Worm (Caenorhabditis elegans) whole organism, early embryonic: ENCODE measurements around the gene ZK1248.20.
A peak's percentile ranks its signal among the peaks of the same experiment; 100 is the strongest.

Experiments used
- B0310.2 ChIP-seq: sonication (generic microtip); optimal IDR thresholded peaks from 2 replicates; lab custom pipeline; 2016; ENCODE audit warnings: mild to moderate bottlenecking, missing genetic modification characterization, missing compliant biosample characterization
- F13C5.2 ChIP-seq: sonication (generic microtip); optimal IDR thresholded peaks from 2 replicates; lab custom pipeline; 2017; ENCODE audit warnings: mild to moderate bottlenecking, missing genetic modification characterization, inconsistent platforms, missing compliant biosample characterization
- aly-1 ChIP-seq: sonication (generic microtip); optimal IDR thresholded peaks from 2 replicates; lab custom pipeline; 2016; ENCODE audit warnings: missing genetic modification characterization, missing compliant biosample characterization
- ama-1 ChIP-seq: fragments of 150-350 bp; optimal IDR thresholded peaks from 2 replicates; lab custom pipeline; 2014
- ceh-13 ChIP-seq: fragments of 200-800 bp; sonication (Bioruptor generic); optimal IDR thresholded peaks from 2 replicates; lab custom pipeline; 2018; ENCODE audit warnings: mild to moderate bottlenecking, missing genetic modification characterization, missing compliant biosample characterization
- ceh-36 ChIP-seq: sonication (generic microtip); optimal IDR thresholded peaks from 2 replicates; lab custom pipeline; 2016; ENCODE audit warnings: missing genetic modification characterization, inconsistent platforms, missing compliant biosample characterization
- ets-7 ChIP-seq: sonication (generic microtip); optimal IDR thresholded peaks from 2 replicates; lab custom pipeline; 2016; ENCODE audit warnings: missing genotype, missing genetic modification characterization, missing compliant biosample characterization
- flt-1 ChIP-seq: fragments of 200-800 bp; sonication (Bioruptor generic); IDR thresholded peaks from 2 replicates; pipeline ENCODE4 v1.3.6; 2022; ENCODE audit warnings: missing genetic modification characterization, missing compliant biosample characterization
- hmbx-1 ChIP-seq: sonication (generic microtip); optimal IDR thresholded peaks from 2 replicates; lab custom pipeline; 2016; ENCODE audit warnings: mild to moderate bottlenecking, missing genetic modification characterization, missing compliant biosample characterization
- hmg-4 ChIP-seq: fragments of 200-800 bp; sonication (Bioruptor generic); optimal IDR thresholded peaks from 2 replicates; lab custom pipeline; 2018; ENCODE audit warnings: mild to moderate bottlenecking, missing genetic modification characterization, missing compliant biosample characterization
- hnd-1 ChIP-seq: sonication (generic microtip); optimal IDR thresholded peaks from 2 replicates; lab custom pipeline; 2016; ENCODE audit warnings: missing genetic modification characterization, missing compliant biosample characterization
- pes-1 ChIP-seq: fragments of 200-800 bp; sonication (Bioruptor generic); IDR thresholded peaks from 2 replicates; pipeline ENCODE4 v1.3.6; 2022; ENCODE audit warnings: missing genetic modification reagents, missing genetic modification characterization, missing compliant biosample characterization
- scrt-1 ChIP-seq: fragments of 200-800 bp; sonication (Bioruptor generic); IDR thresholded peaks from 2 replicates; pipeline ENCODE4 v1.3.6; 2022; ENCODE audit warnings: missing genetic modification characterization, missing compliant biosample characterization
- sea-1 ChIP-seq: fragments of 200-800 bp; sonication (Bioruptor generic); conservative IDR thresholded peaks from 2 replicates; pipeline ENCODE4 v1.3.6; 2022; ENCODE audit warnings: missing genetic modification characterization, missing compliant biosample characterization
- tbx-11 ChIP-seq: fragments of 200-800 bp; sonication (Bioruptor generic); IDR thresholded peaks from 2 replicates; pipeline ENCODE4 v1.3.6; 2022; ENCODE audit warnings: missing genetic modification characterization, missing compliant biosample characterization
- tbx-37 ChIP-seq: fragments of 200-800 bp; sonication (Bioruptor generic); conservative IDR thresholded peaks from 2 replicates; pipeline ENCODE4 v1.3.6; 2022; ENCODE audit warnings: missing genetic modification reagents, missing genetic modification characterization, missing compliant biosample characterization
- tra-4 ChIP-seq: sonication (generic microtip); optimal IDR thresholded peaks from 2 replicates; lab custom pipeline; 2017; ENCODE audit warnings: missing genetic modification characterization, missing compliant biosample characterization

ZK1248.20 gene

ce11 chrII:5841053-5841547 is 24.7 kb downstream of the ZK1248.20 start, which contains the start of gene lec-5:
Gene lec-5, minus strand, starts transcription at chrII:5841103.
- no peak for TF ChIP-seq hmbx-1 (tag; lab: Kevin White, UChicago)
- no peak for TF ChIP-seq aly-1 (tag; lab: Kevin White, UChicago)
- no peak for TF ChIP-seq tra-4 (tag; lab: Kevin White, UChicago)
- TF ChIP-seq sea-1: no peak
- TF ChIP-seq flt-1: no peak
- TF ChIP-seq tbx-11: no peak
- TF ChIP-seq hnd-1 (tag; lab: Kevin White, UChicago): no peak
- TF ChIP-seq B0310.2 (tag; lab: Kevin White, UChicago): no peak
- TF ChIP-seq scrt-1 (GFP tag; lab: Robert Waterston, UW): no peak
- no peak for TF ChIP-seq pes-1 (GFP tag; lab: Robert Waterston, UW)
- TF ChIP-seq tbx-37 (GFP tag; lab: Robert Waterston, UW): no peak
- no peak for TF ChIP-seq ceh-13 (GFP tag; lab: Kevin White, UChicago)
- TF ChIP-seq F13C5.2 (tag; lab: Kevin White, UChicago): no peak
- TF ChIP-seq hmg-4 (GFP tag; lab: Kevin White, UChicago): no peak
- no peak for TF ChIP-seq ets-7
- TF ChIP-seq ama-1 (lab: Kevin White, UChicago): no peak
- no peak for TF ChIP-seq ceh-36 (tag; lab: Kevin White, UChicago)

ce11 chrII:5841866-5842265 is 25.4 kb downstream of the ZK1248.20 start, which contains the start of gene nep-25:
Gene nep-25, plus strand, starts transcription at chrII:5842240.
- TF ChIP-seq F13C5.2 (tag; lab: Kevin White, UChicago): no peak
- no peak for TF ChIP-seq scrt-1 (GFP tag; lab: Robert Waterston, UW)
- TF ChIP-seq hmg-4 (GFP tag; lab: Kevin White, UChicago): no peak
- no peak for TF ChIP-seq tbx-37 (GFP tag; lab: Robert Waterston, UW)

DNA sequence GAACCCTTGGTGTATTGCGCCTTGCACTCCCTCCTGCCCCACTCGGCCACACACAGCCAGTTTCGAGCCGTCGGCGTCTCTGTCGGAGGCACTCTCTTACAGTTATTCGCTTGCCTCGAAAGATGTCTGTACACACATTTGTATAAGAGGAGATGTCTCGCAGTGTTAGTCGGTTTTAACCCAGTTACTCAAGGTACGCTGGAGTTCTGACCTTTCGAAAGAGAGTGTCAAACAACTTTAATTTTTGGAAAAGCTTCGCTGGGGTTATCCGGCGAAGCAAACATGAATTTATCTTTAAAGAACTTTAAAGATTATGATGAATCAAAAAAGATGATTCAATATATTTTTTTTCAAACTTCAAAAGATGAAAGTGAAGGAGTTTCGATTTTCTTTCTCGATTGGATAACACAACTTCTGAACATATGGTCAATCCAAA is 28.3 kb downstream of the ZK1248.20 start:
- peak; percentile 92 for TF ChIP-seq tra-4 (tag; lab: Kevin White, UChicago)
- TF ChIP-seq sea-1: peak; percentile 89
- peak; percentile 100 for TF ChIP-seq ama-1 (lab: Kevin White, UChicago)
- TF ChIP-seq F13C5.2 (tag; lab: Kevin White, UChicago): peak; percentile 98
- TF ChIP-seq ceh-36 (tag; lab: Kevin White, UChicago): peak; percentile 96
- peak; percentile 67 for TF ChIP-seq scrt-1 (GFP tag; lab: Robert Waterston, UW)
- TF ChIP-seq hmg-4 (GFP tag; lab: Kevin White, UChicago): peak; percentile 96
- peak; percentile 86 for TF ChIP-seq pes-1 (GFP tag; lab: Robert Waterston, UW)
- peak; percentile 88 for TF ChIP-seq B0310.2 (tag; lab: Kevin White, UChicago)
- TF ChIP-seq hmbx-1 (tag; lab: Kevin White, UChicago): peak; percentile 84
- peak; percentile 53 for TF ChIP-seq hnd-1 (tag; lab: Kevin White, UChicago)
- TF ChIP-seq tbx-11: peak; percentile 79
- peak; percentile 80 for TF ChIP-seq ets-7
- peak; percentile 72 for TF ChIP-seq flt-1
- peak; percentile 39 for TF ChIP-seq tbx-37 (GFP tag; lab: Robert Waterston, UW)
- peak; percentile 27 for TF ChIP-seq ceh-13 (GFP tag; lab: Kevin White, UChicago)
- TF ChIP-seq aly-1 (tag; lab: Kevin White, UChicago): peak; percentile 40

- TF ChIP-seq tbx-11 (no peak), ceh-36 (tag; lab: Kevin White, UChicago) (no peak), tra-4 (tag; lab: Kevin White, UChicago) (no peak), hnd-1 (tag; lab: Kevin White, UChicago) (no peak), ets-7 (no peak), hmg-4 (GFP tag; lab: Kevin White, UChicago) (no peak), pes-1 (GFP tag; lab: Robert Waterston, UW) (no peak)
Measured at ce11 chrII:5845441-5845840, 29.0 kb downstream of the ZK1248.20 start, which contains the start of the genes ZK1248.17 and H41C03.3. Gene ZK1248.17, minus strand, starts transcription at chrII:5845541. Gene H41C03.3, plus strand, starts transcription at chrII:5845777.

ce11 chrII:5846181-5846580 is 29.7 kb downstream of the ZK1248.20 start:
- TF ChIP-seq B0310.2 (tag; lab: Kevin White, UChicago) (no peak), tbx-37 (GFP tag; lab: Robert Waterston, UW) (no peak), F13C5.2 (tag; lab: Kevin White, UChicago) (no peak)

ce11 chrII:5852007-5852406 is 35.6 kb downstream of the ZK1248.20 start, which contains the start of gene H41C03.2:
Gene H41C03.2, minus strand, starts transcription at chrII:5852107.
- TF ChIP-seq hmbx-1 (tag; lab: Kevin White, UChicago) (no peak), B0310.2 (tag; lab: Kevin White, UChicago) (no peak), tbx-11 (no peak), ceh-13 (GFP tag; lab: Kevin White, UChicago) (no peak), ceh-36 (tag; lab: Kevin White, UChicago) (no peak), aly-1 (tag; lab: Kevin White, UChicago) (no peak), F13C5.2 (tag; lab: Kevin White, UChicago) (no peak), tbx-37 (GFP tag; lab: Robert Waterston, UW) (no peak), sea-1 (no peak), hnd-1 (tag; lab: Kevin White, UChicago) (no peak), pes-1 (GFP tag; lab: Robert Waterston, UW) (no peak), ets-7 (no peak), tra-4 (tag; lab: Kevin White, UChicago) (no peak)

ce11 chrII:5853261-5853660 is 36.8 kb downstream of the ZK1248.20 start:
- TF ChIP-seq F13C5.2 (tag; lab: Kevin White, UChicago) (no peak), B0310.2 (tag; lab: Kevin White, UChicago) (no peak), pes-1 (GFP tag; lab: Robert Waterston, UW) (no peak), aly-1 (tag; lab: Kevin White, UChicago) (no peak), ets-7 (no peak), tbx-37 (GFP tag; lab: Robert Waterston, UW) (no peak), ceh-13 (GFP tag; lab: Kevin White, UChicago) (no peak), hnd-1 (tag; lab: Kevin White, UChicago) (no peak), sea-1 (no peak), scrt-1 (GFP tag; lab: Robert Waterston, UW) (no peak), tra-4 (tag; lab: Kevin White, UChicago) (no peak), ceh-36 (tag; lab: Kevin White, UChicago) (no peak), hmbx-1 (tag; lab: Kevin White, UChicago) (no peak), ama-1 (lab: Kevin White, UChicago) (no peak)
